Fruit fly (Drosophila melanogaster): ENCODE results near the gene CG16959.

DNA sequence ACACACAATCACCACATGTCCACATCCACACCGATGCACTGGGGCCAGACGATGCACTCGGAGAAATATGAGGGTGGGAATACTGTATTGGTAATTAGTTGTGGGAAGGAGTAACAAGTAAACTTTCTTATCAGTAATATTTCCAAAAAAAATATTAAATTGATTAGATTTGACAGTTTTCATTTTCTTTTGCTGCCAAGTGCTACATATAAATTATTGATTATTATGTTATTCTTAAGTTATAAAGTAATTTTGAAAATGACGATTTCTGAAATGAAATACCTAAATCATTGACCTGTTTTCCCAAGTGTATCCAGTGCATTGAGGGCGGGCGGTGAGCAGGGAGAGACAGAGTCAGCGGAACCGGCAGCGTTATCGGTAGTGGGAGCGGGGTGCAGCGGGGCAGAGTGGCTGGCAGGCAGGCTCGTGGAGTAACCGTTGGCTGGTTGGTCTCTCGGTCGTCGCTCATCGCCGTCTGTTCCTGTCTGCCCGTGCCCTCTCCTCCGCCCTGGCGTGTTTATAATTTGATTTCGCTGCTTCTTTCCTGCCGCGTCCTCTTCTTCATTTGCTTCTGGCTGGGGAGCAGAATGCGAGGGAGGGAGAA, 17.2 kb downstream of the CG16959 start:
- TF ChIP-seq usp (GFP tag; optimal IDR thresholded peaks at IDR 0.05) (no peak), EcR (GFP tag; optimal IDR thresholded peaks at IDR 0.05) (no peak)
